Worm (Caenorhabditis elegans) whole organism, early embryonic: ENCODE measurements around the gene pbo-4.

Experiments used
- B0310.2 ChIP-seq: sonication (generic microtip); optimal IDR thresholded peaks from 2 replicates; lab custom pipeline; 2016; ENCODE audit warnings: mild to moderate bottlenecking, missing genetic modification characterization, missing compliant biosample characterization
- F13C5.2 ChIP-seq: sonication (generic microtip); optimal IDR thresholded peaks from 2 replicates; lab custom pipeline; 2017; ENCODE audit warnings: mild to moderate bottlenecking, missing genetic modification characterization, inconsistent platforms, missing compliant biosample characterization
- aly-1 ChIP-seq: sonication (generic microtip); optimal IDR thresholded peaks from 2 replicates; lab custom pipeline; 2016; ENCODE audit warnings: missing genetic modification characterization, missing compliant biosample characterization
- ama-1 ChIP-seq: fragments of 150-350 bp; optimal IDR thresholded peaks from 2 replicates; lab custom pipeline; 2014
- ceh-13 ChIP-seq: fragments of 200-800 bp; sonication (Bioruptor generic); optimal IDR thresholded peaks from 2 replicates; lab custom pipeline; 2018; ENCODE audit warnings: mild to moderate bottlenecking, missing genetic modification characterization, missing compliant biosample characterization
- ceh-36 ChIP-seq: sonication (generic microtip); optimal IDR thresholded peaks from 2 replicates; lab custom pipeline; 2016; ENCODE audit warnings: missing genetic modification characterization, inconsistent platforms, missing compliant biosample characterization
- ets-7 ChIP-seq: sonication (generic microtip); optimal IDR thresholded peaks from 2 replicates; lab custom pipeline; 2016; ENCODE audit warnings: missing genotype, missing genetic modification characterization, missing compliant biosample characterization
- flt-1 ChIP-seq: fragments of 200-800 bp; sonication (Bioruptor generic); IDR thresholded peaks from 2 replicates; pipeline ENCODE4 v1.3.6; 2022; ENCODE audit warnings: missing genetic modification characterization, missing compliant biosample characterization
- hmbx-1 ChIP-seq: sonication (generic microtip); optimal IDR thresholded peaks from 2 replicates; lab custom pipeline; 2016; ENCODE audit warnings: mild to moderate bottlenecking, missing genetic modification characterization, missing compliant biosample characterization
- hmg-4 ChIP-seq: fragments of 200-800 bp; sonication (Bioruptor generic); optimal IDR thresholded peaks from 2 replicates; lab custom pipeline; 2018; ENCODE audit warnings: mild to moderate bottlenecking, missing genetic modification characterization, missing compliant biosample characterization
- hnd-1 ChIP-seq: sonication (generic microtip); optimal IDR thresholded peaks from 2 replicates; lab custom pipeline; 2016; ENCODE audit warnings: missing genetic modification characterization, missing compliant biosample characterization
- pes-1 ChIP-seq: fragments of 200-800 bp; sonication (Bioruptor generic); IDR thresholded peaks from 2 replicates; pipeline ENCODE4 v1.3.6; 2022; ENCODE audit warnings: missing genetic modification reagents, missing genetic modification characterization, missing compliant biosample characterization
- scrt-1 ChIP-seq: fragments of 200-800 bp; sonication (Bioruptor generic); IDR thresholded peaks from 2 replicates; pipeline ENCODE4 v1.3.6; 2022; ENCODE audit warnings: missing genetic modification characterization, missing compliant biosample characterization
- sea-1 ChIP-seq: fragments of 200-800 bp; sonication (Bioruptor generic); conservative IDR thresholded peaks from 2 replicates; pipeline ENCODE4 v1.3.6; 2022; ENCODE audit warnings: missing genetic modification characterization, missing compliant biosample characterization
- tbx-11 ChIP-seq: fragments of 200-800 bp; sonication (Bioruptor generic); IDR thresholded peaks from 2 replicates; pipeline ENCODE4 v1.3.6; 2022; ENCODE audit warnings: missing genetic modification characterization, missing compliant biosample characterization
- tbx-37 ChIP-seq: fragments of 200-800 bp; sonication (Bioruptor generic); conservative IDR thresholded peaks from 2 replicates; pipeline ENCODE4 v1.3.6; 2022; ENCODE audit warnings: missing genetic modification reagents, missing genetic modification characterization, missing compliant biosample characterization
- tra-4 ChIP-seq: sonication (generic microtip); optimal IDR thresholded peaks from 2 replicates; lab custom pipeline; 2017; ENCODE audit warnings: missing genetic modification characterization, missing compliant biosample characterization

Gene pbo-4

DNA sequence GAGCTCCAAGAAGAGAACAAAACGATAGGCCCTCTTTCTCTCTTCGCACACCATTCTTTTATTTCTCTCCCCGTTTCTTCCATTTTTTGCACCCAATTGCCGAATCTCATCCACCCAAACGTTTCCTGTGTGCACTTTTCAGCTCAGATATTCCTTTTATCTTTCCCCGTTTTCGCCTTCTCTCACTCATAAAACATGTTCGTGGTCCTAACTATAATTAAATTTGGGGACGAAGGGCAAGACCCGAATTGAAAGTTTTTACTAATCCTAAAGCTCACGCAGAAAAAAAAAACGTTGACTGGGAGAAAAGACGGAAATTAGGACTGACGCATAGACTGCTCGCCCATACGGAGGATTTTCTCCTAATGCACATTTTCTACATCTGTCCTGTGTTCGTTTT lies 11.6 kb downstream of the pbo-4 start:
- no peak for TF ChIP-seq aly-1 (tag; lab: Kevin White, UChicago)
- TF ChIP-seq tbx-11 (GFP tag; lab: Robert Waterston, UW) = no peak
- no peak for TF ChIP-seq hmg-4 (GFP tag; lab: Kevin White, UChicago)

DNA sequence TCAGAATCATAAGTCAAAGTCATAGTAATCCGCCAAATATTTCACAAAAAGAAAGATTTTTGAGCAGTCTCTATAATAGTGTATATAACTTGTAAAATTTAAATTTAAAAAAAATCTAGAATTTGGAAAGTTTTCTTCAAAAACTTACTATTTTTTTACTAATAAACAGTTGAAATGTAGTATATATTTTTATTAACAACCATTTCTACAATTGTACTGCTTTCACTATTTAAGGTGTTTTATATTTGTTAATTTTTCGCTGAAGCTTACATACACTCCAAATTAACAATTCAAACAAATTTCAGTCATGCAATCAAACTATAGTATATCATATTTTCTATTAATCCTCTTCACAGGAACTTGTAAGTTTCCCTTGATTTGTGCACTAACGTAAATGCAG lies 12.3 kb downstream of the pbo-4 start, which contains the start of gene lge-1:
Gene lge-1, plus strand, starts transcription at position 301 of the 400 bp plus-strand sequence.
- TF ChIP-seq tbx-11 (GFP tag; lab: Robert Waterston, UW) (no peak), sea-1 (GFP tag; lab: Robert Waterston, UW) (no peak), ceh-13 (no peak), ama-1 (lab: Kevin White, UChicago) (no peak), tbx-37 (GFP tag; lab: Robert Waterston, UW) (no peak), ceh-36 (no peak), hmbx-1 (no peak), B0310.2 (no peak), hmg-4 (GFP tag; lab: Kevin White, UChicago) (no peak), hnd-1 (tag; lab: Kevin White, UChicago) (no peak)

DNA sequence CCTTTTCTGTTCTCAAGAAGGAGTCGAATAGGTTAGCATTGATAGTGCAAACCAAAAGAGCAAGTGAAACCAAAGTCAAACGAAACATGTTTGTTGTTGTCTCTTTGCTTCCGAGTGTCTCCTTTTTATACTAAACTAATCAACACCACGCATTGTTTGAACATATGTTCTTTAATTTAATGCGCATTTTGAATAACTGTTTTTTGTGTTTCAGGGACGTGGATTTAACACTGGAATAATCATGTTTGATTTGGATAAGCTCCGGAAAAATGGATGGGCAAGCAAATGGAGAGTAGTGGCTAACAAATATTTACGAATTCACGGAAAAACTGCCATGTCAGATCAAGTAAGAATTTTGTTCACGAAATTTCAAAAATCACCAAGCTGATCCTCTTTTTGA lies 13.8 kb downstream of the pbo-4 start, which contains the start of gene K09C8.9:
Gene K09C8.9, minus strand, starts transcription at position 101 of the 400 bp plus-strand sequence.
- TF ChIP-seq F13C5.2 (tag; lab: Kevin White, UChicago) (no peak), flt-1 (no peak), ceh-13 (no peak), scrt-1 (GFP tag; lab: Robert Waterston, UW) (no peak), sea-1 (GFP tag; lab: Robert Waterston, UW) (no peak), hmbx-1 (no peak), ets-7 (tag; lab: Kevin White, UChicago) (no peak), ceh-36 (no peak), hmg-4 (GFP tag; lab: Kevin White, UChicago) (no peak), B0310.2 (no peak), ama-1 (lab: Kevin White, UChicago) (no peak), tra-4 (tag; lab: Kevin White, UChicago) (no peak), hnd-1 (tag; lab: Kevin White, UChicago) (no peak), tbx-11 (GFP tag; lab: Robert Waterston, UW) (no peak), aly-1 (tag; lab: Kevin White, UChicago) (no peak)

DNA sequence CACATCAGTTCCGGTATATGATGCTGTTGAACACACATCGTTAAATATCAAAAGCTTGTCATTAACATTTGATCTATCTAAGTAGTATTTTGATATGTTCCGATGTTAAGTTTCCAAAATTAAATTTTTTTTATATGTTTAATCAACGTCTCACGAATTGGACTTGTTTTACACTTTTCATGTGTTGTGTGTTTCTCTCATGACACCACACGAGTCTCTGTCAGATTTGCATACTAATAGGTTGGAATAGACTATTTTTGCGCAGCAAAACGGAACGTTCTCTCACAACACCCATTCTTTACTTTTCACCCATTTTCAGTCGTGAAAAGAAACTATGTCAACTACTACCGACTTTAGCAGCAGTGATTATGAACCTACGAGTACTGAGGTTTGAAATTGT lies 16.7 kb downstream of the pbo-4 start, which contains the start of gene K09C8.8:
Gene K09C8.8, plus strand, starts transcription at position 301 of the 400 bp plus-strand sequence.
- no peak for TF ChIP-seq tbx-11 (GFP tag; lab: Robert Waterston, UW)
- TF ChIP-seq tra-4 (tag; lab: Kevin White, UChicago) = no peak
- no peak for TF ChIP-seq scrt-1 (GFP tag; lab: Robert Waterston, UW)
- no peak for TF ChIP-seq hmg-4 (GFP tag; lab: Kevin White, UChicago)
- TF ChIP-seq sea-1 (GFP tag; lab: Robert Waterston, UW) = no peak
- TF ChIP-seq pes-1 (GFP tag; lab: Robert Waterston, UW) = no peak
- TF ChIP-seq ceh-13 = no peak
- TF ChIP-seq B0310.2 = no peak
- TF ChIP-seq tbx-37 (GFP tag; lab: Robert Waterston, UW) = no peak
- no peak for TF ChIP-seq ceh-36

DNA sequence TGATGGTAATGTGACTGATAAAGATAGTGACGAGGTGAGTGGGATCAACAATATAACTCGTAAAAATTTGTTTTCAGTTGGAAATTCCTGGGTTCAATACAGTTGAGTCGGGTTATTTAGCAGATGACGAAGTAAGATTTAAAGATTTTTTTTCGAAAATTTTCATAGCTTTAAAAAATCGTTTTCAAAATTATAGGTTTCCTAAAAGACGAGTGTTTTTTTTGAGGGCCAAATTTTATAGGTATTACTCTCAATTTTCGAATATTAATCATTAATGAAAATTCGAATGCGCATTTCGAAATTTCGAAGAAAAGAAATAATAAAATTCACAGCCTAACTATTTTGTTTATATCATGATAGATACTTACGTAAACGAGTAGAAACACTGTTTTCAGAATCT lies 17.2 kb downstream of the pbo-4 start:
- TF ChIP-seq tbx-11 (GFP tag; lab: Robert Waterston, UW) (no peak), F13C5.2 (tag; lab: Kevin White, UChicago) (no peak), tbx-37 (GFP tag; lab: Robert Waterston, UW) (no peak), hnd-1 (tag; lab: Kevin White, UChicago) (no peak), ceh-13 (no peak), ets-7 (tag; lab: Kevin White, UChicago) (no peak), tra-4 (tag; lab: Kevin White, UChicago) (no peak), B0310.2 (no peak), scrt-1 (GFP tag; lab: Robert Waterston, UW) (no peak), sea-1 (GFP tag; lab: Robert Waterston, UW) (no peak)

DNA sequence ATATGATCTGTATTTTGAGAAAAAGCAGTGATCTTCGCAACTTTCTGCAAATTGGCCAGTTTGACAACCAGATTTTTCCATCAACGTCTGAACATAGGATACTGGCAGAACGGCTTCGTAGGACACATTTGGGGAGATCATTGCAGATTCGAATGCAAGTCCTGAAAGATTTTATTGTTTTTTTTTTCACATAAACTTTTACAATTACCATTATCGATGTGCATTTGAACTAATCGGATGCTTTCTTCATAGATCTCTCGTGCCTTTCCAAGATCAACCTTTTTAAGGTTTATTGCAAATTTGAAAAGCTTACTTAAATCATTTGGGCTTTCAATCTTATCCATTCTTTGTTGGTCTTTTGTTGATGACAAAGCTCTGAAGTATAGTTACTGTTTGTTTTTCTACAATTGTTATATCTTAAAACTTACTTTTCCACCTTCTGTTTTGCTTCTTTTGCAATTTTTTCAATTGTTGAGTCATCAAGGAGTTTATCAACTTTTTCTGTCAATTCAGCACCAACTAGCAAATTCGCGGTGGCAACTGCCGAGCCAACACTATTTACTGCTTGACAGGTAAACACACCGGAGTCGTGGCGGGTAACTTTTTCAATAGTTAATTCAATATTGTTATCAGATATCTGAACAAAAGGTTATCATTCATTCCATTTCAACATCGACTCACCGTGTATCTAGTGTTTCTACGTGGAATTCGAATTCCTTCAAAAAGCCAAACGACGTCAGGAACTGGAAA lies 22.7 kb downstream of the pbo-4 start:
- TF ChIP-seq ets-7 (tag; lab: Kevin White, UChicago) (no peak), ceh-13 (no peak)

DNA sequence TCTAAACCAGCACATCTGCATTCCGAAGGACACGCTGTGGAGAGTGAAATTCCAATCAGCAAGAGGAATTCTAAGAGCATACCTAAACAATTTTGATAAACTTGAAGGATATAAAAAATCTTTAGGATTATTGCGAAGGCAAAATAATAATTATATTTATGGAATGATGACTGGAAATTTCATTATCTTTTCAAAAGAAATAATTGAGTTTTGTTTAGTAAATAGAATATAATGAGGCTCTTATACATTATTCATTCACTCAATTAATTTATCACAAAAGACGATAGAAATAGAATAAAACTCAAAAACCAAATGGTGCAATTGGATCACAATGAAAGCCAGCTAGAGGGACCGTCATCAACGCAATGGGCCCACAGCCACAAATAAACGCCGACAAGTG lies 25.3 kb downstream of the pbo-4 start, which contains the start of gene pxn-2:
Gene pxn-2, minus strand, starts transcription at position 101 of the 400 bp plus-strand sequence.
- TF ChIP-seq ceh-36 (no peak), tbx-37 (GFP tag; lab: Robert Waterston, UW) (no peak), hmg-4 (GFP tag; lab: Kevin White, UChicago) (no peak), ceh-13 (no peak), ets-7 (tag; lab: Kevin White, UChicago) (no peak), ama-1 (lab: Kevin White, UChicago) (no peak)

DNA sequence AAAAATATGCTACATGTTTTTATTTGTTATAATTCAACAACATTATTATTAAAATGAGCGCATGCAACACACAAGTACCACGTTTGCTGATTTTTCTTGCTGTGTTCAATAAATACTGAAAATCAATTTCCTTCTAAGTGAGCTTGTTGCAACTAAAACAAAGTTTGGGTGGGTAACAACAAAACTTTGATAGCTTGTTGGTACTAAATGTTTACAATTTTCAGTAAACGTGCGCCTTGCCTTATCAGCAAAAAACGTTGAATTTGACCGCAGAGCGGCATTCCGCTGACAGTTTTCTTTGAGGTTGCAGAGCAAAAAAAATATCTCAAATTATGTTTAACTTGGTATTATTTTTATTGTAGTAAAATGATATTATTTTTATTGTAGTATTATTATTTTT lies 27.4 kb downstream of the pbo-4 start:
- TF ChIP-seq tra-4 (tag; lab: Kevin White, UChicago) (no peak), hmg-4 (GFP tag; lab: Kevin White, UChicago) (no peak), F13C5.2 (tag; lab: Kevin White, UChicago) (no peak), scrt-1 (GFP tag; lab: Robert Waterston, UW) (no peak), hnd-1 (tag; lab: Kevin White, UChicago) (no peak), pes-1 (GFP tag; lab: Robert Waterston, UW) (no peak), tbx-37 (GFP tag; lab: Robert Waterston, UW) (no peak), ets-7 (tag; lab: Kevin White, UChicago) (no peak), B0310.2 (no peak), tbx-11 (GFP tag; lab: Robert Waterston, UW) (no peak), flt-1 (no peak), ama-1 (lab: Kevin White, UChicago) (no peak), sea-1 (GFP tag; lab: Robert Waterston, UW) (no peak), ceh-36 (no peak), aly-1 (tag; lab: Kevin White, UChicago) (no peak), ceh-13 (no peak)
